Worm (Caenorhabditis elegans): ENCODE results near the gene K07F5.17.
"Not testable (repeated sequence)": the region's sequence is repeated elsewhere in the genome, so short reads cannot be mapped to it uniquely, and the experiment has no call there.

Gene K07F5.17

ce11 chrIV:9833337-9833736 lies 8.8 kb upstream of the K07F5.17 start:
- TF ChIP-seq F13H6.1 (tag; optimal IDR thresholded peaks at IDR 0.05), result no peak
- no peak for TF ChIP-seq Y55F3AM.14 (GFP tag; optimal IDR thresholded peaks at IDR 0.05)
- no peak for TF ChIP-seq nhr-10 (tag; optimal IDR thresholded peaks at IDR 0.05)
- TF ChIP-seq nhr-23 (tag; optimal IDR thresholded peaks at IDR 0.05), result no peak
- TF ChIP-seq lin-39 (tag; optimal IDR thresholded peaks at IDR 0.05), result no peak
- no peak for TF ChIP-seq alr-1 (tag; optimal IDR thresholded peaks at IDR 0.05)
- no peak for TF ChIP-seq gmeb-1 (tag; optimal IDR thresholded peaks at IDR 0.05)
- TF ChIP-seq lin-13 (GFP tag; optimal IDR thresholded peaks at IDR 0.05), result no peak
- TF ChIP-seq unc-62 (GFP tag; optimal IDR thresholded peaks at IDR 0.05), result no peak
- no peak for TF ChIP-seq egl-27 (tag; optimal IDR thresholded peaks at IDR 0.05)
- no peak for TF ChIP-seq elt-1 (tag; optimal IDR thresholded peaks at IDR 0.05)
- TF ChIP-seq fos-1 (tag; optimal IDR thresholded peaks at IDR 0.05), result no peak
- no peak for TF ChIP-seq R02D3.7 (tag; optimal IDR thresholded peaks at IDR 0.05)
- TF ChIP-seq ztf-4 (tag; optimal IDR thresholded peaks at IDR 0.05), result no peak
- no peak for TF ChIP-seq mbf-1 (tag; optimal IDR thresholded peaks at IDR 0.05)
- TF ChIP-seq aly-2 (tag; optimal IDR thresholded peaks at IDR 0.05), result no peak
- TF ChIP-seq nhr-11 (tag; optimal IDR thresholded peaks at IDR 0.05), result no peak
- no peak for TF ChIP-seq ztf-11 (tag; optimal IDR thresholded peaks at IDR 0.05)
- TF ChIP-seq sma-9 (GFP tag; optimal IDR thresholded peaks at IDR 0.05), result no peak
- TF ChIP-seq sma-9 (tag; optimal IDR thresholded peaks at IDR 0.05), result no peak
- TF ChIP-seq ztf-1 (GFP tag; conservative IDR thresholded peaks at IDR 0.05), result no peak

ce11 chrIV:9836317-9836716 lies 5.9 kb upstream of the K07F5.17 start, which contains the start of gene msp-81:
msp-81 (minus strand) TSS chrIV:9836417.
- TF ChIP-seq fos-1 (tag; optimal IDR thresholded peaks at IDR 0.05) (no peak), nhr-21 (tag; optimal IDR thresholded peaks at IDR 0.05) (no peak), alr-1 (tag; optimal IDR thresholded peaks at IDR 0.05) (no peak), elt-3 (tag; optimal IDR thresholded peaks at IDR 0.05) (no peak), skn-1 (tag; optimal IDR thresholded peaks at IDR 0.05) (no peak), dmd-4 (tag; optimal IDR thresholded peaks at IDR 0.05) (no peak), snpc-4 (tag; optimal IDR thresholded peaks at IDR 0.05) (no peak), sma-9 (GFP tag; optimal IDR thresholded peaks at IDR 0.05) (no peak), sma-9 (tag; optimal IDR thresholded peaks at IDR 0.05) (no peak), nhr-11 (tag; optimal IDR thresholded peaks at IDR 0.05) (no peak), nhr-25 (tag; optimal IDR thresholded peaks at IDR 0.05) (no peak), unc-55 (GFP tag; optimal IDR thresholded peaks at IDR 0.05) (no peak), peb-1 (tag; optimal IDR thresholded peaks at IDR 0.05) (no peak), lin-11 (tag; optimal IDR thresholded peaks at IDR 0.05) (no peak), mab-5 (tag; optimal IDR thresholded peaks at IDR 0.05) (no peak), egl-27 (tag; optimal IDR thresholded peaks at IDR 0.05) (no peak), elt-1 (tag; optimal IDR thresholded peaks at IDR 0.05) (no peak)

- not testable (repeated sequence) for TF ChIP-seq lin-13 (GFP tag; optimal IDR thresholded peaks at IDR 0.05); Y55F3AM.14 (GFP tag; optimal IDR thresholded peaks at IDR 0.05); ztf-4 (tag; optimal IDR thresholded peaks at IDR 0.05)
These were observed 4.8 kb upstream of the K07F5.17 start, which contains the start of gene msp-10 for ce11 chrIV:9837349-9837748. msp-10 (plus strand) TSS chrIV:9837649.

ce11 chrIV:9840984-9841590 lies 1.1 kb upstream of the K07F5.17 start, which contains the start of the genes kin-24 and msp-56:
kin-24 (minus strand) TSS chrIV:9841084.
msp-56 (plus strand) TSS chrIV:9841540.
- TF ChIP-seq unc-39 (tag; optimal IDR thresholded peaks at IDR 0.05) (no peak), R02D3.7 (tag; optimal IDR thresholded peaks at IDR 0.05) (no peak)

- TF ChIP-seq C34F6.9 (tag; optimal IDR thresholded peaks at IDR 0.05) (no peak), crh-2 (tag; optimal IDR thresholded peaks at IDR 0.05) (no peak), elt-3 (tag; optimal IDR thresholded peaks at IDR 0.05) (no peak), ztf-11 (tag; optimal IDR thresholded peaks at IDR 0.05) (no peak)
These were observed 1.6 kb downstream of the K07F5.17 start, which contains the start of gene nspd-2 for ce11 chrIV:9843760-9844159. nspd-2 (plus strand) TSS chrIV:9844060.
